Fruit fly (Drosophila melanogaster) whole organism, embryonic: Measurements from ENCODE around the gene CG34265.

Experiments
- Ada2b ChIP-seq: fragments of 200-800 bp; sonication (Bioruptor generic); IDR thresholded peaks from 2 replicates; pipeline ENCODE4 v1.3.6; 2022; ENCODE audit warnings: missing biosample characterization, missing genetic modification characterization
- Awh ChIP-seq: fragments of 200-800 bp; sonication (Bioruptor generic); IDR thresholded peaks from 2 replicates; pipeline ENCODE4, ENCODE4 v1.3.6; 2022; ENCODE audit warnings: missing biosample characterization, missing genetic modification characterization
- BEAF-32 ChIP-seq: fragments of 200-800 bp; sonication (Bioruptor generic); optimal IDR thresholded peaks from 3 replicates; lab custom pipeline; 2017; ENCODE audit warnings: missing biosample characterization, missing genetic modification characterization, mild to moderate bottlenecking, moderate library complexity, missing genetic modification reagents
- BtbVII ChIP-seq: fragments of 200-800 bp; sonication (Bioruptor generic); optimal IDR thresholded peaks from 3 replicates; lab custom pipeline; 2017; ENCODE audit warnings: missing biosample characterization, mild to moderate bottlenecking, missing genetic modification characterization
- C15 ChIP-seq: fragments of 200-800 bp; sonication (Bioruptor generic); IDR thresholded peaks from 3 replicates; pipeline ENCODE4 v1.3.6; 2022; ENCODE audit warnings: missing biosample characterization, missing genetic modification characterization
- CG12104 ChIP-seq: fragments of 200-800 bp; sonication (Bioruptor generic); optimal IDR thresholded peaks from 3 replicates; lab custom pipeline; 2016; ENCODE audit warnings: missing biosample characterization, missing genetic modification characterization
- CG12391 ChIP-seq: fragments of 200-800 bp; sonication (Bioruptor generic); optimal IDR thresholded peaks from 3 replicates; lab custom pipeline; 2018; ENCODE audit warnings: missing biosample characterization, mild to moderate bottlenecking, missing genetic modification characterization, moderate library complexity
- CG15696 ChIP-seq: fragments of 200-800 bp; sonication (Bioruptor generic); optimal IDR thresholded peaks from 2 replicates; lab custom pipeline; 2019; ENCODE audit warnings: missing biosample characterization, mild to moderate bottlenecking, missing genetic modification characterization, moderate library complexity
- CG17328 ChIP-seq: fragments of 200-800 bp; sonication (Bioruptor generic); IDR thresholded peaks from 2 replicates; pipeline ENCODE4 v1.3.6; 2022; ENCODE audit warnings: missing biosample characterization, missing genetic modification characterization
- CG2129 ChIP-seq: fragments of 200-800 bp; sonication (Bioruptor generic); IDR thresholded peaks from 2 replicates; pipeline ENCODE4 v1.3.6; 2022; ENCODE audit warnings: missing biosample characterization, missing genetic modification characterization; ENCODE audit not compliant: partially characterized antibody
- CG30403 ChIP-seq: fragments of 200-800 bp; sonication (Bioruptor generic); optimal IDR thresholded peaks from 3 replicates; lab custom pipeline; 2016; ENCODE audit warnings: missing biosample characterization, missing genetic modification characterization
- CG31441 ChIP-seq: fragments of 200-800 bp; sonication (Bioruptor generic); IDR thresholded peaks from 2 replicates; pipeline ENCODE4 v1.3.6; 2022; ENCODE audit warnings: missing biosample characterization, missing genetic modification characterization
- CG34224 ChIP-seq: fragments of 200-800 bp; sonication (Bioruptor generic); IDR thresholded peaks from 3 replicates; pipeline ENCODE4 v1.3.6; 2022; ENCODE audit warnings: missing biosample characterization, missing genetic modification characterization; ENCODE audit not compliant: partially characterized antibody
- CG43689 ChIP-seq: fragments of 200-800 bp; sonication (Bioruptor generic); IDR thresholded peaks from 2 replicates; pipeline ENCODE4 v1.3.6; 2022; ENCODE audit warnings: missing biosample characterization, missing genetic modification characterization
- CG4617 ChIP-seq: fragments of 200-800 bp; sonication (Bioruptor generic); optimal IDR thresholded peaks from 3 replicates; lab custom pipeline; 2016; ENCODE audit warnings: missing biosample characterization, missing genetic modification characterization, borderline replicate concordance
- CG7556 ChIP-seq: fragments of 200-800 bp; sonication (Bioruptor generic); optimal IDR thresholded peaks from 2 replicates; lab custom pipeline; 2017; ENCODE audit warnings: missing biosample characterization, mild to moderate bottlenecking, missing genetic modification characterization
- CG9876 ChIP-seq: fragments of 200-800 bp; sonication (Bioruptor generic); optimal IDR thresholded peaks from 2 replicates; lab custom pipeline; 2016; ENCODE audit warnings: missing biosample characterization, missing genetic modification characterization
- D19A ChIP-seq: fragments of 200-800 bp; optimal IDR thresholded peaks from 3 replicates; lab custom pipeline; 2019; ENCODE audit warnings: missing biosample characterization, mild to moderate bottlenecking, missing genetic modification characterization, moderate library complexity
- Dip2 ChIP-seq: fragments of 200-800 bp; sonication (Bioruptor generic); IDR thresholded peaks from 2 replicates; pipeline ENCODE4 v1.3.6; 2022; ENCODE audit warnings: missing biosample characterization, missing genetic modification characterization
- Dp ChIP-seq: fragments of 200-800 bp; sonication (Bioruptor generic); optimal IDR thresholded peaks from 2 replicates; lab custom pipeline; 2018; ENCODE audit warnings: missing biosample characterization, mild to moderate bottlenecking, missing genetic modification characterization, moderate library complexity
- HLHmδ ChIP-seq: fragments of 200-800 bp; sonication (Bioruptor generic); optimal IDR thresholded peaks from 2 replicates; lab custom pipeline; 2018; ENCODE audit warnings: missing biosample characterization, mild to moderate bottlenecking, missing genetic modification characterization, moderate library complexity
- Hey ChIP-seq: fragments of 200-800 bp; sonication (Bioruptor generic); optimal IDR thresholded peaks from 3 replicates; lab custom pipeline; 2018; ENCODE audit warnings: missing biosample characterization, mild to moderate bottlenecking, missing genetic modification characterization
- Lhr ChIP-seq: fragments of 200-800 bp; sonication (Bioruptor generic); optimal IDR thresholded peaks from 3 replicates; lab custom pipeline; 2017; ENCODE audit warnings: mild to moderate bottlenecking, missing biosample characterization, missing genetic modification reagents, missing genetic modification characterization
- Med ChIP-seq: fragments of 200-800 bp; sonication (Bioruptor generic); peaks from one replicate; lab custom pipeline; 2016; ENCODE audit warnings: missing biosample characterization, missing genetic modification characterization, mild to moderate bottlenecking, inconsistent platforms, moderate library complexity
- NFAT ChIP-seq: fragments of 200-800 bp; sonication (Bioruptor generic); IDR thresholded peaks from 2 replicates; pipeline ENCODE4 v1.3.6; 2022; ENCODE audit warnings: missing biosample characterization, missing genetic modification characterization
- Side ChIP-seq: fragments of 200-800 bp; sonication (Bioruptor generic); optimal IDR thresholded peaks from 2 replicates; lab custom pipeline; 2016; ENCODE audit warnings: missing biosample characterization, missing genetic modification characterization
- Sin3A ChIP-seq: fragments of >200 bp; optimal IDR thresholded peaks from 2 replicates; lab custom pipeline; 2018
- ab ChIP-seq: fragments of 200-800 bp; sonication (Bioruptor generic); optimal IDR thresholded peaks from 2 replicates; lab custom pipeline; 2016; ENCODE audit warnings: missing biosample characterization, missing genetic modification characterization
- aop ChIP-seq: fragments of 200-800 bp; sonication (Bioruptor generic); IDR thresholded peaks from 2 replicates; pipeline ENCODE4 v1.3.6; 2022; ENCODE audit warnings: missing biosample characterization, missing genetic modification characterization
- ara ChIP-seq: fragments of 200-800 bp; sonication (Bioruptor generic); IDR thresholded peaks from 2 replicates; pipeline ENCODE4 v1.3.6; 2022; ENCODE audit warnings: missing biosample characterization, missing genetic modification characterization
- chinmo ChIP-seq: fragments of 200-800 bp; sonication (Bioruptor generic); IDR thresholded peaks from 4 replicates; pipeline ENCODE4 v1.3.6; 2022; ENCODE audit warnings: missing biosample characterization, missing genetic modification characterization; ENCODE audit not compliant: partially characterized antibody
- chm ChIP-seq: fragments of 200-800 bp; sonication (Bioruptor generic); IDR thresholded peaks from 2 replicates; pipeline ENCODE4 v1.3.6; 2022; ENCODE audit warnings: missing biosample characterization, missing genetic modification characterization
- corto ChIP-seq: fragments of 200-800 bp; sonication (Bioruptor generic); optimal IDR thresholded peaks from 2 replicates; lab custom pipeline; 2016; ENCODE audit warnings: missing biosample characterization, mild to moderate bottlenecking, missing genetic modification characterization, moderate library complexity
- crol ChIP-seq: fragments of 200-800 bp; sonication (Bioruptor generic); IDR thresholded peaks from 2 replicates; pipeline ENCODE4 v1.3.6; 2022; ENCODE audit warnings: missing biosample characterization, missing genetic modification characterization
- dan ChIP-seq: fragments of 200-800 bp; sonication (Bioruptor generic); IDR thresholded peaks from 2 replicates; pipeline ENCODE4 v1.3.6; 2022; ENCODE audit warnings: missing biosample characterization, missing genetic modification characterization
- emc ChIP-seq: fragments of 200-800 bp; sonication (Bioruptor generic); optimal IDR thresholded peaks from 2 replicates; lab custom pipeline; 2016; ENCODE audit warnings: missing biosample characterization, missing genetic modification characterization
- eyg ChIP-seq: fragments of 200-800 bp; sonication (Bioruptor generic); optimal IDR thresholded peaks from 3 replicates; lab custom pipeline; 2016; ENCODE audit warnings: missing biosample characterization, missing genetic modification characterization
- gce ChIP-seq: fragments of 200-800 bp; sonication (Bioruptor generic); IDR thresholded peaks from 3 replicates; pipeline ENCODE4 v1.3.6; 2022; ENCODE audit warnings: missing biosample characterization, missing genetic modification characterization
- gcm ChIP-seq: fragments of 200-800 bp; sonication (Bioruptor generic); optimal IDR thresholded peaks from 2 replicates; lab custom pipeline; 2019; ENCODE audit warnings: missing biosample characterization, mild to moderate bottlenecking, missing genetic modification characterization, moderate library complexity
- her ChIP-seq: fragments of 200-800 bp; sonication (Bioruptor generic); optimal IDR thresholded peaks from 2 replicates; lab custom pipeline; 2016; ENCODE audit warnings: missing biosample characterization, missing genetic modification characterization
- nom ChIP-seq: fragments of 200-800 bp; sonication (Bioruptor generic); optimal IDR thresholded peaks from 2 replicates; lab custom pipeline; 2017; ENCODE audit warnings: missing biosample characterization, missing genetic modification characterization, mild to moderate bottlenecking, moderate library complexity, missing genetic modification reagents
- pan ChIP-seq, 4 experiments: fragments of >200 bp in 3 of 4; fragments of 200-800 bp in 1 of 4; sonication (Bioruptor generic) in 1 of 4; optimal IDR thresholded peaks in 3 of 4; IDR thresholded peaks in 1 of 4; 2 replicates each; pipeline versions ENCODE4 v1.3.6 to Lab custom; 2017 to 2022; ENCODE audit warnings: missing biosample characterization in 2 of 4, missing genetic modification characterization in 2 of 4, mixed read lengths in 1 of 4
- ro ChIP-seq: fragments of 200-800 bp; sonication (Bioruptor generic); IDR thresholded peaks from 2 replicates; pipeline ENCODE4 v1.3.6; 2022; ENCODE audit warnings: missing biosample characterization, missing genetic modification characterization
- salm ChIP-seq: fragments of 200-800 bp; sonication (Bioruptor generic); optimal IDR thresholded peaks from 2 replicates; lab custom pipeline; 2018; ENCODE audit warnings: missing biosample characterization, mild to moderate bottlenecking, missing genetic modification characterization
- schlank ChIP-seq: fragments of 200-800 bp; sonication (Bioruptor generic); optimal IDR thresholded peaks from 2 replicates; lab custom pipeline; 2018; ENCODE audit warnings: missing biosample characterization, mild to moderate bottlenecking, missing genetic modification characterization
- tap ChIP-seq: fragments of 200-800 bp; optimal IDR thresholded peaks from 3 replicates; lab custom pipeline; 2019; ENCODE audit warnings: missing biosample characterization, mild to moderate bottlenecking, missing genetic modification characterization, moderate library complexity
- trem ChIP-seq: fragments of 200-800 bp; optimal IDR thresholded peaks from 3 replicates; lab custom pipeline; 2019; ENCODE audit warnings: missing biosample characterization, mild to moderate bottlenecking, missing genetic modification characterization, moderate library complexity
- wdn ChIP-seq: fragments of 200-800 bp; sonication (Bioruptor generic); IDR thresholded peaks from 2 replicates; pipeline ENCODE4 v1.3.6; 2022; ENCODE audit warnings: missing biosample characterization, missing genetic modification characterization

The CG34265 gene

DNA sequence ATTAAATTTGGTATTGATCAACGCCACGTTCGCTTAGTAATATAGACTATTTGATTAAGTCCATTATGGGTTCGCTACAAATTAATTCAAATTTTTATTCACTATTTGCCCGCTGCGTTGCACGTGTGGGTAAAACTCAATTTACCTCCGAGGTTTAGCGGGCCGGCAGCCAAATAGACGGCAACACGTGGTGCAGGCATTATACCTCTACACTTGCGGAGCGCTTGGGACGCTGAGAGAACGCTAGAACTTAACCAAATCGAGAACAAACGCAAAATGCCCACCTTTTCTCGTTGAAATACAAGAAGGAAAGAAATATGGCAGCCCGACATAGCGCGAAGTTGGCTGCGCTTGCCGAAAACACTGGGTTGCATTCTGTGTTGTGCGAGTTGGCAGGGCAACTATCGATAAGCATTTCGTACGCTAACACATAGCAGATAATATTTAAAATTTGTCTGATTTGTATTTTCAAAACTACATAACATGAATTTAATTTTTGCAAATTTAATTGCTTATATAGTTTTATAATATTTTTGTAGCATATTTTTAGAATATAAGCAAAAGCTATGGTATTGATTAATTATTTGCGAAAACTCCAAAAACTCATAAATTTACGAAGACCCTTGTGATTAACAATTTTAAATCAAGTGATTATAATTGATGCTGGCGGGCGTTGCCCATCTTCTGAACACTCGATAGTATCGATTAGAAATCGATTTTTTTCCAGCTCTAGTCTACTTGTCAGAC is 45.4 kb upstream of the CG34265 start, which contains the start of the genes RpL28 and eIF1 (continued):
- TF ChIP-seq nom (GFP tag; lab: Kevin White, UChicago) (peak; percentile 86), ab (GFP tag; lab: Kevin White, UChicago) (peak; percentile 69), Med (peak; percentile 99), Side (GFP tag; lab: Kevin White, UChicago) (peak; percentile 93), CG12104 (peak; percentile 96), tap (tag; lab: Kevin White, UChicago) (peak; percentile 33), Awh (GFP tag; lab: Robert Waterston, UW) (peak; percentile 86), wdn (GFP tag; lab: Robert Waterston, UW) (peak; percentile 57), pan (optimal IDR thresholded peaks at IDR 0.05; lab: Kevin White, UChicago) (no peak), pan (GFP tag; optimal IDR thresholded peaks at IDR 0.05 in 1 of 2, IDR thresholded peaks at IDR 0.05 in 1 of 2) (peak in 1 of 2 experiments; percentile 88), aop (GFP tag; lab: Robert Waterston, UW) (0 out of 2 replicates have a peak, but pooled peaks have one; percentile 41), trem (tag; lab: Kevin White, UChicago) (peak; percentile 99), NFAT (GFP tag; lab: Robert Waterston, UW) (peak; percentile 95), salm (peak; percentile 36), Lhr (GFP tag; lab: Kevin White, UChicago) (peak; percentile 94), eyg (peak; percentile 87), chm (GFP tag; lab: Robert Waterston, UW) (peak; percentile 96), Hey (tag; lab: Kevin White, UChicago) (peak; percentile 91), Dp (GFP tag; lab: Kevin White, UChicago) (peak; percentile 60), CG2129 (GFP tag; lab: Robert Waterston, UW) (peak; percentile 67), CG34224 (GFP tag; lab: Robert Waterston, UW) (peak; percentile 69; the same call in 2 of the 3 replicates), emc (GFP tag; lab: Kevin White, UChicago) (peak; percentile 90), CG15696 (tag; lab: Kevin White, UChicago) (peak; percentile 62), ro (GFP tag; lab: Robert Waterston, UW) (peak; percentile 57; the same call in 1 of the 2 replicates), gcm (GFP tag; lab: Kevin White, UChicago) (peak; percentile 75), dan (GFP tag; lab: Robert Waterston, UW) (no peak), CG7556 (GFP tag; lab: Kevin White, UChicago) (peak; percentile 85), D19A (tag; lab: Kevin White, UChicago) (peak; percentile 59), C15 (GFP tag; lab: Robert Waterston, UW) (peak; percentile 86; the same call in 2 of the 3 replicates), CG17328 (GFP tag; lab: Robert Waterston, UW) (peak; percentile 91), CG12391 (peak; percentile 92), schlank (peak; percentile 94), BtbVII (GFP tag; lab: Kevin White, UChicago) (peak; percentile 89), corto (GFP tag; lab: Kevin White, UChicago) (peak; percentile 40), CG9876 (peak; percentile 95), Sin3A (lab: Kevin White, UChicago) (peak; percentile 94), CG31441 (GFP tag; lab: Robert Waterston, UW) (peak; percentile 89), HLHmδ (GFP tag; lab: Kevin White, UChicago) (peak; percentile 99), Dip2 (GFP tag; lab: Robert Waterston, UW) (no peak), ara (GFP tag; lab: Robert Waterston, UW) (peak; percentile 84), crol (peak; percentile 36; the same call in 1 of the 2 replicates), CG4617 (peak; percentile 88), gce (peak; percentile 86), chinmo (GFP tag; lab: Robert Waterston, UW) (0 out of 4 replicates have a peak, but pooled peaks have one; percentile 53), her (GFP tag; lab: Kevin White, UChicago) (peak; percentile 85), Ada2b (GFP tag; lab: Robert Waterston, UW) (peak; percentile 59), CG30403 (GFP tag; lab: Kevin White, UChicago) (peak; percentile 92), BEAF-32 (GFP tag; lab: Kevin White, UChicago) (peak; percentile 96), CG43689 (GFP tag; lab: Robert Waterston, UW) (peak; percentile 83)
